Worm (Caenorhabditis elegans) whole organism, midembryonic: Measurements from ENCODE around the gene F31E9.6.

Experiments used
- T22C8.4 ChIP-seq: fragments of 200-800 bp; sonication (Bioruptor generic); IDR thresholded peaks from 2 replicates; pipeline ENCODE4 v1.3.6; 2022; ENCODE audit warnings: missing genetic modification characterization, missing compliant biosample characterization
- cog-1 ChIP-seq: sonication (generic microtip); optimal IDR thresholded peaks from 2 replicates; lab custom pipeline; 2016; ENCODE audit warnings: missing genetic modification characterization, missing compliant biosample characterization
- flt-1 ChIP-seq: fragments of 200-800 bp; sonication (Bioruptor generic); IDR thresholded peaks from 2 replicates; pipeline ENCODE4 v1.3.6; 2022; ENCODE audit warnings: missing genetic modification characterization, missing compliant biosample characterization
- klf-2 ChIP-seq: fragments of 200-800 bp; sonication (Bioruptor generic); conservative IDR thresholded peaks from 2 replicates; pipeline ENCODE4 v1.3.6; 2022; ENCODE audit warnings: missing genetic modification reagents, missing genetic modification characterization, missing compliant biosample characterization
- ref-1 ChIP-seq: fragments of 200-800 bp; sonication (Bioruptor generic); conservative IDR thresholded peaks from 2 replicates; pipeline ENCODE4 v1.3.6; 2022; ENCODE audit warnings: missing genetic modification reagents, missing genetic modification characterization, missing compliant biosample characterization
- tab-1 ChIP-seq: fragments of 200-800 bp; sonication (Bioruptor generic); IDR thresholded peaks from 2 replicates; pipeline ENCODE4 v1.3.6; 2022; ENCODE audit warnings: missing genetic modification characterization, missing compliant biosample characterization
- ztf-29 ChIP-seq: fragments of 200-800 bp; sonication (Bioruptor generic); IDR thresholded peaks from 2 replicates; pipeline ENCODE4 v1.3.6; 2022; ENCODE audit warnings: missing genetic modification reagents, missing genetic modification characterization, missing compliant biosample characterization

DNA sequence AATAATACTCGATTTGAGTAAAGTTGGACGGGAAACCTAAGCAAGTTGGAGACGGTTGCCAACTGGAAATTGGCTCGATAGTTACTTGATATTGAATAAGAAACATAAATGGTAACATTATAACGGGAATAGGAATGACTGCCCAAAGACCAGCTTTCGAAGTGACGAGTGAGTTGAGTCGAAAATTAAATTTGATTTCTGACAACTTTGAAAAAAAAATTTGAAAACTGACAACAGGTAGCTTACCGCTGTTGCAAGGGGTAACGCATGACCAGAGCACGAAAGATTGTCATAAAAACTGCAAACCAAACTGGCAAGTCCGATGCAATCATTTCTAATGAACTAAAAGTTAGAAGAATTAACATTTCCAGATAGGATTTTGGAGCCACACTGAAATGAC, 22.2 kb downstream of the F31E9.6 start:
- TF ChIP-seq ztf-29 (no peak), klf-2 (no peak), ref-1 (GFP tag; lab: Robert Waterston, UW) (no peak), cog-1 (tag; lab: Kevin White, UChicago) (no peak), tab-1 (GFP tag; lab: Robert Waterston, UW) (no peak), flt-1 (GFP tag; lab: Robert Waterston, UW) (no peak), T22C8.4 (GFP tag; lab: Robert Waterston, UW) (no peak)
